Fruit fly (Drosophila melanogaster) whole organism, wandering third instar larva: Measurements from ENCODE around the gene Orct2.

Experiments used
- Abd-B ChIP-seq: fragments of >200 bp; optimal IDR thresholded peaks from 2 replicates; lab custom pipeline; 2017; ENCODE audit warnings: missing biosample characterization, missing genetic modification characterization
- CG32264 ChIP-seq: fragments of 200-800 bp; sonication (Bioruptor generic); optimal IDR thresholded peaks from 2 replicates; lab custom pipeline; 2016; ENCODE audit warnings: missing biosample characterization, missing genetic modification characterization
- CG9705 ChIP-seq: fragments of 200-800 bp; sonication (Bioruptor generic); optimal IDR thresholded peaks from 2 replicates; lab custom pipeline; 2018; ENCODE audit warnings: missing biosample characterization, mild to moderate bottlenecking, missing genetic modification characterization
- CrebA ChIP-seq: fragments of 200-800 bp; sonication (Bioruptor generic); optimal IDR thresholded peaks from 2 replicates; lab custom pipeline; 2016; ENCODE audit warnings: missing biosample characterization, mild to moderate bottlenecking, missing genetic modification characterization, borderline replicate concordance
- Dfd ChIP-seq: fragments of >200 bp; optimal IDR thresholded peaks from 2 replicates; lab custom pipeline; 2017; ENCODE audit warnings: missing biosample characterization, missing genetic modification characterization
- Dif ChIP-seq: fragments of 200-275, 200-300 bp; sonication (Bioruptor generic); optimal IDR thresholded peaks from 2 replicates; lab custom pipeline; 2018; ENCODE audit warnings: missing biosample characterization, missing genetic modification characterization; ENCODE audit not compliant: partially characterized antibody
- GATAd ChIP-seq: sonication (Bioruptor generic); optimal IDR thresholded peaks from 2 replicates; lab custom pipeline; 2016; ENCODE audit warnings: missing biosample characterization, missing genetic modification characterization
- HLH106 ChIP-seq: fragments of 200-800 bp; optimal IDR thresholded peaks from 3 replicates; lab custom pipeline; 2019; ENCODE audit warnings: missing biosample characterization, mild to moderate bottlenecking, missing genetic modification characterization, moderate library complexity
- Hnf4 ChIP-seq: fragments of 200-800 bp; sonication (Bioruptor generic); optimal IDR thresholded peaks from 2 replicates; lab custom pipeline; 2016; ENCODE audit warnings: missing biosample characterization, mild to moderate bottlenecking, missing genetic modification characterization
- Hr78 ChIP-seq: fragments of >200 bp; optimal IDR thresholded peaks from 2 replicates; lab custom pipeline; 2017; ENCODE audit warnings: missing biosample characterization, missing genetic modification characterization
- Hr83 ChIP-seq: fragments of 200-300 bp; sonication (Bioruptor generic); optimal IDR thresholded peaks from 2 replicates; lab custom pipeline; 2016; ENCODE audit warnings: missing biosample characterization, mild to moderate bottlenecking, missing genetic modification characterization, moderate library complexity; ENCODE audit not compliant: poor library complexity, severe bottlenecking
- Jra ChIP-seq: sonication (Bioruptor generic); optimal IDR thresholded peaks from 2 replicates; lab custom pipeline; 2016; ENCODE audit warnings: missing biosample characterization, missing genetic modification characterization
- Mio ChIP-seq: sonication (Bioruptor generic); optimal IDR thresholded peaks from 2 replicates; lab custom pipeline; 2016; ENCODE audit warnings: missing biosample characterization, missing genetic modification characterization
- Myc ChIP-seq: fragments of >200 bp; optimal IDR thresholded peaks from 2 replicates; lab custom pipeline; 2017
- N ChIP-seq: fragments of >200 bp; optimal IDR thresholded peaks from 2 replicates; lab custom pipeline; 2018; ENCODE audit warnings: missing biosample characterization, missing external identifiers, missing genetic modification characterization
- OdsH ChIP-seq: fragments of 200-800 bp; sonication (Bioruptor generic); optimal IDR thresholded peaks from 2 replicates; lab custom pipeline; 2016; ENCODE audit warnings: missing biosample characterization, mild to moderate bottlenecking, missing genetic modification characterization
- Rel ChIP-seq, 2 experiments: fragments of 200-800 bp; sonication (Bioruptor generic) in 1 of 2; optimal IDR thresholded peaks; 2 replicates in 1 of 2; 3 replicates in 1 of 2; lab custom pipeline; 2016 to 2019; ENCODE audit warnings: mild to moderate bottlenecking in 2 of 2, missing biosample characterization in 2 of 2, missing genetic modification characterization in 2 of 2, moderate library complexity in 1 of 2
- Sp1 ChIP-seq: fragments of 200-800 bp; sonication (Bioruptor generic); optimal IDR thresholded peaks from 3 replicates; lab custom pipeline; 2019; ENCODE audit warnings: missing biosample characterization, mild to moderate bottlenecking, missing genetic modification characterization, moderate library complexity
- Vsx2 ChIP-seq: fragments of 200-300, 225-300 bp; sonication (Bioruptor generic); optimal IDR thresholded peaks from 2 replicates; lab custom pipeline; 2018; ENCODE audit warnings: missing biosample characterization, missing genetic modification characterization; ENCODE audit not compliant: partially characterized antibody
- br ChIP-seq: fragments of 200-800 bp; sonication (Bioruptor generic); optimal IDR thresholded peaks from 2 replicates; lab custom pipeline; 2016; ENCODE audit warnings: missing biosample characterization, missing genetic modification characterization
- brk ChIP-seq: fragments of 200-800 bp; sonication (Bioruptor generic); optimal IDR thresholded peaks from 2 replicates; lab custom pipeline; 2016; ENCODE audit warnings: missing biosample characterization, mild to moderate bottlenecking, missing genetic modification characterization
- dl ChIP-seq, 2 experiments: fragments of 175-275, 200-275 bp in 1 of 2; fragments of 200-275 bp in 1 of 2; sonication (Bioruptor generic); optimal IDR thresholded peaks; lab custom pipeline; 2018; ENCODE audit warnings: mild to moderate bottlenecking in 2 of 2, missing biosample characterization in 2 of 2, missing genetic modification characterization in 2 of 2, moderate library complexity in 2 of 2; ENCODE audit not compliant: partially characterized antibody in 2 of 2, insufficient read depth in 1 of 2
- dmrt93B ChIP-seq: fragments of 200-800 bp; sonication (Bioruptor generic); optimal IDR thresholded peaks from 2 replicates; lab custom pipeline; 2018; ENCODE audit warnings: missing biosample characterization, mild to moderate bottlenecking, missing genetic modification characterization
- dsf ChIP-seq: sonication (Bioruptor generic); optimal IDR thresholded peaks from 2 replicates; lab custom pipeline; 2016; ENCODE audit warnings: missing biosample characterization, missing genetic modification characterization, borderline replicate concordance
- ey ChIP-seq: fragments of 200-800 bp; sonication (Bioruptor generic); optimal IDR thresholded peaks from 2 replicates; lab custom pipeline; 2016; ENCODE audit warnings: missing biosample characterization, missing genetic modification characterization
- foxo ChIP-seq, 2 experiments: fragments of 200-800 bp; sonication (Bioruptor generic); optimal IDR thresholded peaks; 2 replicates in 1 of 2; 3 replicates in 1 of 2; lab custom pipeline; 2016 to 2017; ENCODE audit warnings: missing biosample characterization in 2 of 2, missing genetic modification characterization in 2 of 2
- fru ChIP-seq: fragments of 200-800 bp; sonication (Bioruptor generic); optimal IDR thresholded peaks from 3 replicates; lab custom pipeline; 2016; ENCODE audit warnings: missing biosample characterization, mild to moderate bottlenecking, missing genetic modification characterization
- h ChIP-seq: fragments of 200-800 bp; sonication (Bioruptor generic); optimal IDR thresholded peaks from 3 replicates; lab custom pipeline; 2016; ENCODE audit warnings: missing biosample characterization, mild to moderate bottlenecking, missing genetic modification characterization
- jim ChIP-seq: fragments of 175-275, 200-325 bp; sonication (Bioruptor generic); optimal IDR thresholded peaks from 2 replicates; lab custom pipeline; 2016; ENCODE audit warnings: missing biosample characterization, mild to moderate bottlenecking, missing genetic modification characterization
- lola ChIP-seq: fragments of >200 bp; optimal IDR thresholded peaks from 2 replicates; lab custom pipeline; 2017; ENCODE audit warnings: missing biosample characterization, missing genetic modification characterization
- pan ChIP-seq: fragments of >200 bp; optimal IDR thresholded peaks from 2 replicates; lab custom pipeline; 2017
- psq ChIP-seq: fragments of 200-800 bp; sonication (Bioruptor generic); optimal IDR thresholded peaks from 3 replicates; lab custom pipeline; 2017; ENCODE audit warnings: missing biosample characterization, mild to moderate bottlenecking, missing genetic modification characterization, moderate library complexity
- rgr ChIP-seq: fragments of 200-800 bp; sonication (Bioruptor generic); optimal IDR thresholded peaks from 3 replicates; lab custom pipeline; 2016; ENCODE audit warnings: missing biosample characterization, mild to moderate bottlenecking, missing genetic modification characterization
- sage ChIP-seq: fragments of 200-800 bp; sonication (Bioruptor generic); optimal IDR thresholded peaks from 2 replicates; lab custom pipeline; 2016; ENCODE audit warnings: missing biosample characterization, mild to moderate bottlenecking, missing genetic modification characterization
- sv ChIP-seq: fragments of 200-800 bp; sonication (Bioruptor generic); optimal IDR thresholded peaks from 3 replicates; lab custom pipeline; 2016; ENCODE audit warnings: missing biosample characterization, missing genetic modification characterization
- tai ChIP-seq: sonication (Bioruptor generic); optimal IDR thresholded peaks from 2 replicates; lab custom pipeline; 2016; ENCODE audit warnings: missing biosample characterization, missing genetic modification characterization
- usp ChIP-seq: fragments of >200 bp; optimal IDR thresholded peaks from 2 replicates; lab custom pipeline; 2017; ENCODE audit warnings: missing biosample characterization, missing genetic modification characterization
- woc ChIP-seq: sonication (Bioruptor generic); optimal IDR thresholded peaks from 2 replicates; lab custom pipeline; 2016; ENCODE audit warnings: missing biosample characterization, mild to moderate bottlenecking, missing genetic modification characterization

The Orct2 gene

DNA sequence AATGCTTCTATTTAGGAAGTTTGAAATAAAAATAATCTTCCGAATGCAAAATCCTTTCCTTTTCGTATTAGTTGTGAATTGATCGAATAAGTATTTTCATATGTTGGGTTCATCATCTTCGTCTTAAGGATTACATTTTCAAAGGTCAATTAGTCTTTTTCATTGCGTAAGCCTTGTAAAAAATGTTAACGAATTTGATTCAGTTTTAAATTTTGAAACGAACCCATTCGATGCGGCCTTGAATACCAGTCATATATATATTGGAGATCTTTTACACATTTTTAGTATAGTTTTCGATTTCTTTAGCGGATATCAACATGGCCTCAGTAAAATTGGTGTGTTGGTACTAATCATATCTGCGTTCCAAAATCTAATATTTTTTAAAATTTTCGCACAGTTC, 44.2 kb upstream of the Orct2 start, which contains the start of gene Acp95EF:
Gene Acp95EF (plus strand): TSS at position 301 of the 400 bp plus-strand sequence.
- TF ChIP-seq Vsx2 (GFP tag; lab: Kevin White, UChicago), result no peak
- TF ChIP-seq N, result no peak
- TF ChIP-seq Hr83 (GFP tag; lab: Kevin White, UChicago), result no peak
- TF ChIP-seq pan (lab: Kevin White, UChicago), result no peak
- no peak for TF ChIP-seq tai (GFP tag; lab: Kevin White, UChicago)
- no peak for TF ChIP-seq HLH106 (tag; lab: Kevin White, UChicago)
- no peak for TF ChIP-seq CG32264
- no peak for TF ChIP-seq CrebA (GFP tag; lab: Kevin White, UChicago)
- TF ChIP-seq h, result no peak
- no peak for TF ChIP-seq Dfd (GFP tag; lab: Kevin White, UChicago)
- no peak for TF ChIP-seq GATAd (GFP tag; lab: Kevin White, UChicago)
- TF ChIP-seq Sp1 (GFP tag; lab: Kevin White, UChicago), result no peak
- TF ChIP-seq sage (GFP tag; lab: Kevin White, UChicago), result no peak
- no peak for TF ChIP-seq usp (GFP tag; lab: Kevin White, UChicago)
- no peak for TF ChIP-seq Myc
- no peak for TF ChIP-seq br (GFP tag; lab: Kevin White, UChicago)
- TF ChIP-seq sv, result no peak
- no peak for TF ChIP-seq woc (GFP tag; lab: Kevin White, UChicago)
- no peak for TF ChIP-seq ey

DNA sequence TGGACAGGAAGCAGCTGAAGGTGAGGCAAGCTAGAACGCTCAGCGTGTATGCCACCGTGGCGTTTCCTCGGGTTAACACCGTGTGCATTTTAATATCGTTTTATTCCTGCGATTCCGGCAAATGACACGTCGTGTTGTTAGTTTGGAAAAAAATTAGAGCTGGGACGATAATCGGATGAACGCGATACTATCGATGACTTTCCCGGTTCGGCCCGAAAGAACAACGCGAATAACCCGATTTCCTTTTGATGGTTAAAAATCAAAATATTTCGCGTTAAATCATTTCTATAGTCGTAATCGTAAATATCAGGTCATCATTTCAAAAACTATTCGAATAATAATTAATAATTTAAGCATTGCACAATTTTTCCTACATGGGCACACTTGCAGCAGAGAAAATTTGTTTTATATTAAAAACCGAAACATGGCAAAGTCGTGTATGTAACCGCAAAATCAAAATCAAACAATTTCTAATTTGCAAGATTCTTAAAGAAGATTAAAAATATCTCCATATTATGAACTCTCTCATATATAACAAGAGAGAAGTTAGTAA, 42.9 kb upstream of the Orct2 start, which contains the start of gene Spase22-23:
Gene Spase22-23 (minus strand): TSS at position 166 of the 553 bp plus-strand sequence.
- no peak for TF ChIP-seq GATAd (GFP tag; lab: Kevin White, UChicago)
- TF ChIP-seq lola (GFP tag; lab: Kevin White, UChicago), result no peak
- TF ChIP-seq Hr78, result no peak
- TF ChIP-seq jim (GFP tag; lab: Kevin White, UChicago), result no peak
- peak; percentile 44 for TF ChIP-seq dsf (GFP tag; lab: Kevin White, UChicago)
- TF ChIP-seq sage (GFP tag; lab: Kevin White, UChicago), result peak; percentile 27
- TF ChIP-seq brk, result no peak

DNA sequence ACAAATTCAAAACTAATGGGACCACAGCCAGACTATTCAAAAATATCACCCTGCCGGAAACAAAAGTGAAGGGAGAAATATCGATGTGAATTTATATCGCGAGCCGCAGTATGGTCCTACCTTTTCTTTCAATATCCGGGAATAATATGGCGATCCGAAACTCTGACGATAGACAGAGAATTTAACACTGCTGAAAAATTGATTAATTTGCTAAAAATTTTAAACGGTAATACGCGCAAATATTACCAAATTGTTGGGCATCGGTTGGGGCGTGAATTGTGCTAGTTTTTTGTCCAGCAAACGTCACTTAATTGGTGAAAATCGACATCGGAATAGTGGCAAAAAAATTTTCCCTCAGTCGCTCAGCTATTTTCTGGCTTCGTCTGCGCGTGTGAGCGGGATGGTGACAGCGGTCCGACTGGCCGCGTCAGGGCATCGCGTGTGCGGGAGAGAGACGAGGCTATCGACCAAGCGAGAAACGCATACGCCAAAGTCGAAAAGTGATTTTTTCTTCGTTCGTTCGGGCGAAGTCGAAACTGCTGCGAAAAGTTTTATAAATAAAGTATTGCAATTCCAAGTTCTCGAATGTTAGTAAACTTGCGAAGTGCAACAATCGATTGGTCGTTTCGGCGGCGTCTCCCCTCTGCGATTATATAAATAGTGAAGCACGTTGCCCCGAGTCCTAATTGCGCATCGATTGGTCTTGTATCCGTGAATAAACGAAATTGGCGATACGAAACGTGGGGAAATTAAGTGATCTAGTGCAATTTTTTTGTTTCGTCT, 42.2 kb upstream of the Orct2 start, which contains the start of gene mask:
Gene mask (plus strand): TSS at position 140 of the 783 bp plus-strand sequence.
- TF ChIP-seq foxo (GFP tag; optimal IDR thresholded peaks at IDR 0.05; lab: Kevin White, UChicago) (peak; percentile 47 to 61), sv (peak; percentile 69), CG32264 (peak; percentile 32), GATAd (GFP tag; lab: Kevin White, UChicago) (no peak), psq (GFP tag; lab: Kevin White, UChicago) (no peak), OdsH (peak; percentile 72), usp (GFP tag; lab: Kevin White, UChicago) (no peak), dmrt93B (GFP tag; lab: Kevin White, UChicago) (peak; percentile 90), fru (GFP tag; lab: Kevin White, UChicago) (peak; percentile 63), br (GFP tag; lab: Kevin White, UChicago) (peak; percentile 77), Sp1 (GFP tag; lab: Kevin White, UChicago) (peak; percentile 83), Dfd (GFP tag; lab: Kevin White, UChicago) (no peak), rgr (GFP tag; lab: Kevin White, UChicago) (peak; percentile 91), Rel (GFP tag; optimal IDR thresholded peaks at IDR 0.05; lab: Kevin White, UChicago) (no peak), Rel (tag; optimal IDR thresholded peaks at IDR 0.05; lab: Kevin White, UChicago) (peak; percentile 40), lola (GFP tag; lab: Kevin White, UChicago) (no peak), Hnf4 (peak; percentile 59), Jra (GFP tag; lab: Kevin White, UChicago) (peak; percentile 73), tai (GFP tag; lab: Kevin White, UChicago) (no peak), Abd-B (no peak), CG9705 (GFP tag; lab: Kevin White, UChicago) (peak; percentile 88), Vsx2 (GFP tag; lab: Kevin White, UChicago) (no peak), N (no peak), dl (GFP tag; optimal IDR thresholded peaks at IDR 0.05; lab: Kevin White, UChicago; ENCODE audit: insufficient read depth in 1 of 2, partially characterized antibody in 2 of 2) (no peak), jim (GFP tag; lab: Kevin White, UChicago) (no peak), sage (GFP tag; lab: Kevin White, UChicago) (no peak), Hr78 (no peak), dsf (GFP tag; lab: Kevin White, UChicago) (peak; percentile 12), Mio (peak; percentile 23), Dif (GFP tag; lab: Kevin White, UChicago) (peak; percentile 8), HLH106 (tag; lab: Kevin White, UChicago) (peak; percentile 67), pan (lab: Kevin White, UChicago) (no peak), CrebA (GFP tag; lab: Kevin White, UChicago) (no peak), woc (GFP tag; lab: Kevin White, UChicago) (peak; percentile 31), ey (peak; percentile 50), h (peak; percentile 77), brk (no peak), Myc (no peak), Hr83 (GFP tag; lab: Kevin White, UChicago) (peak; percentile 96)
